Worm (Caenorhabditis elegans) whole organism, midembryonic: ENCODE data around the gene F46H5.7.
A peak's percentile ranks its signal among the peaks of the same experiment; 100 is the strongest.

Experiments used
- T22C8.4 ChIP-seq: fragments of 200-800 bp; sonication (Bioruptor generic); IDR thresholded peaks from 2 replicates; pipeline ENCODE4 v1.3.6; 2022; ENCODE audit warnings: missing genetic modification characterization, missing compliant biosample characterization
- cog-1 ChIP-seq: sonication (generic microtip); optimal IDR thresholded peaks from 2 replicates; lab custom pipeline; 2016; ENCODE audit warnings: missing genetic modification characterization, missing compliant biosample characterization
- flt-1 ChIP-seq: fragments of 200-800 bp; sonication (Bioruptor generic); IDR thresholded peaks from 2 replicates; pipeline ENCODE4 v1.3.6; 2022; ENCODE audit warnings: missing genetic modification characterization, missing compliant biosample characterization
- tab-1 ChIP-seq: fragments of 200-800 bp; sonication (Bioruptor generic); IDR thresholded peaks from 2 replicates; pipeline ENCODE4 v1.3.6; 2022; ENCODE audit warnings: missing genetic modification characterization, missing compliant biosample characterization
- ztf-23 ChIP-seq: fragments of 200-800 bp; sonication (Bioruptor generic); IDR thresholded peaks from 2 replicates; pipeline ENCODE4 v1.3.6; 2022; ENCODE audit warnings: missing genetic modification reagents, missing genetic modification characterization, missing compliant biosample characterization
- ztf-29 ChIP-seq: fragments of 200-800 bp; sonication (Bioruptor generic); IDR thresholded peaks from 2 replicates; pipeline ENCODE4 v1.3.6; 2022; ENCODE audit warnings: missing genetic modification reagents, missing genetic modification characterization, missing compliant biosample characterization

DNA sequence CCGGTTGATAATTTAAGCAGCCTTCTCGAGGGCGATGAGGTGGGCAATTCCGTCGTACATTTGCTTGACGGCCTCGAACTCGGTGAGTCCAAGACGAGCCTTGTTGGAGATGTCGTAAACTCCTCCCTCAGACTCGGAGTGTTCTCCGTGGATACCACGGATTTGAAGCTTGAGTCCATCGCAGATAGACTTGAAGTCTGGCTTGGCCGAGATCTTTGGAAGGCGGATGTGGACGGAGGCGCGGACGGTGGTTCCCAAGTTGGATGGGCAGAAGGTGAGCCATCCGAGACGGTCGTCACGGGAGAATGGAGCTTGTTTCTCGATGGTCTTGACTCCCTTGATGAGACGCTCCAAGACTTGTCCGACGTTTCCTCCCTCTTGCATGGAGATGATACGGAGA is 11.9 kb downstream of the F46H5.7 start:
- TF ChIP-seq ztf-23 (GFP tag; lab: Robert Waterston, UW): no peak
- TF ChIP-seq T22C8.4: no peak
- 0 out of 2 replicates have a peak, but pooled peaks have one; percentile 23 for TF ChIP-seq flt-1
- no peak for TF ChIP-seq ztf-29 (GFP tag; lab: Robert Waterston, UW)
- no peak for TF ChIP-seq cog-1 (tag; lab: Kevin White, UChicago)
- TF ChIP-seq tab-1 (GFP tag; lab: Robert Waterston, UW): no peak
